Worm (Caenorhabditis elegans): Measurements from ENCODE around the gene cuc-1.

Gene cuc-1

DNA sequence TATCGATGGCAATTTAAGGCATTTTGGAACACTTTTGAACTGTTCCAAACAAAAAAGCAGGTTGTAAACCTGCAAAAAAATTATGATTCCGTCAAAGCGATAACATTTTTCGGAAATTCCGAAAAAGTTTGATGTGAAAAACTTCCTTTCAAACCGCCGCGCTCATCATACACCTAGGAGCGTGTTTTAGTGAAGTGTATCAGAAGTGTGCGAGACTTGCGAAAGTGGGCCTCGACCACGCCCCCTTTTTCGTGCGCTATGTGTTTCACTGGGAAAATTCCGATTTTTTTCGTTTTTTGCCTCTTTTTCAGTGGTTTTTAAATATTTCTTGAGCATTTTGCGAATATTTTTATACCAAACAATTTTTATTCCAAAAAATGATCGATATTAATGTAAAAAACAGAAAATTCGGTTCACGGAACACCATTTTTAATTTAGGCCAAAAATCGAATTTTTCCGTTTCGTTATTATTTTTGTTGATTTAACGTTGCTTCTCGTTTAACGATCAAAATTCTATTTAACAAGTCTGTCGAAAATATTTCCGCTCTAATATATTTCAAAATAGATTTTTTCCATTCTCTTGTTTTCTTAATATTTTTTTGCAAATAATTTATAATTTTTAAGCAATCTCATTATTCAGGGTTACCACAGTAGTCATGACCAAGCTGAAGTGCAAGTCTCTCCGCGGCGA, 6.1 kb downstream of the cuc-1 start, which contains the start of gene rpl-35 (continued):
- TF ChIP-seq ceh-28 (tag; optimal IDR thresholded peaks at IDR 0.05) (peak; percentile 97), pqm-1 (tag; optimal IDR thresholded peaks at IDR 0.05) (peak; percentile 98), ceh-82 (tag; optimal IDR thresholded peaks at IDR 0.05) (peak; percentile 99), hmg-11 (tag; optimal IDR thresholded peaks at IDR 0.05) (peak; percentile 95), zag-1 (tag; optimal IDR thresholded peaks at IDR 0.05) (peak; percentile 93), nhr-11 (tag; optimal IDR thresholded peaks at IDR 0.05) (peak; percentile 99), jun-1 (tag; optimal IDR thresholded peaks at IDR 0.05) (peak; percentile 99), fos-1 (tag; optimal IDR thresholded peaks at IDR 0.05) (peak; percentile 97), nhr-77 (tag; optimal IDR thresholded peaks at IDR 0.05) (peak; percentile 96), unc-39 (tag; optimal IDR thresholded peaks at IDR 0.05) (peak; percentile 53), eor-1 (tag; optimal IDR thresholded peaks at IDR 0.05) (no peak), lsy-12 (tag; optimal IDR thresholded peaks at IDR 0.05) (peak; percentile 100), ceh-16 (tag; optimal IDR thresholded peaks at IDR 0.05) (peak; percentile 82), fkh-10 (GFP tag; optimal IDR thresholded peaks at IDR 0.05) (peak; percentile 99)

DNA sequence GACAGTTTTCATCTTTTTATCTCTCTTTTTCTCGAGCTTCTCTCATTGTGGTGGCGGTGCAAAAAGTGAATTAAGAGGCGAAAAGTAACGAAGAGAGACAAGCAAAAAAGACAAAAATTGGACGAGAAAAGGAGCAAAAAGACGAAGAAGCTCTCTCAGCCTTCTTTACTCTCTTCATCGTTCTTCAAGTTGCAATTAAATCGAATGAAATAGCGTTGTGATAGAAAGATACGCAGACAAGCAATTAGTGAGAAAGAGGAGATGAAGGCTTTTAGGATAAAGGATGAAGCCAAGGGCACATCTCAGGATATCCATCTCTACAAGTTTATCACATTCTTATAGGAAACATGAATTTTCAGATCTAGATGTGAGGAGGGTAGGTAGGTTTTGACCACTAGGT, 12.6 kb downstream of the cuc-1 start:
- TF ChIP-seq nfya-1 (tag; optimal IDR thresholded peaks at IDR 0.05; ENCODE audit: insufficient read depth) (peak; percentile 29), egl-5 (tag; optimal IDR thresholded peaks at IDR 0.05) (peak; percentile 6), fkh-10 (GFP tag; optimal IDR thresholded peaks at IDR 0.05) (no peak), fos-1 (tag; optimal IDR thresholded peaks at IDR 0.05) (no peak), nhr-77 (tag; optimal IDR thresholded peaks at IDR 0.05) (no peak), elt-3 (tag; optimal IDR thresholded peaks at IDR 0.05) (no peak), aly-2 (tag; optimal IDR thresholded peaks at IDR 0.05) (no peak), pha-4 (tag; optimal IDR thresholded peaks at IDR 0.05) (no peak)

DNA sequence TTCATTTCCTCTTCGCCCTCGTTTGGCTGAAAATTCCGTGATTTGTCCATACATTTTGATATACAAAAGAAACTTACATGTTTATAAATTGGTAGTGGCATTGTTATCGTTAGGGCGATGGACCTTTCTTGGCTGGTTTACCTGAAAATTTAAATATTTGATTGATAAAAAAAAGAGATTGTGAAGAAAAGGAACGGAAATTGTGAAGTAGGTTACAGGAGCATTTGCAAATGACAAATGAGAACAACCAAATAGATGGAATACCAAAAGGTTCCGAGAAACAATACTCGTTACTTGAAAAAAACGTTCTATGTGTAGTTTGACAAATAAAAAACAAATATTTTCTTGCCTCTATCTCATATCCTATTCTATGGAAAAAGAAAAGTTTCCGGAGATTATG, 17.2 kb downstream of the cuc-1 start, which contains the start of gene ZK652.8:
Gene ZK652.8 (minus strand): TSS at position 101 of the 400 bp plus-strand sequence.
- no peak for TF ChIP-seq pqm-1 (tag; optimal IDR thresholded peaks at IDR 0.05)

DNA sequence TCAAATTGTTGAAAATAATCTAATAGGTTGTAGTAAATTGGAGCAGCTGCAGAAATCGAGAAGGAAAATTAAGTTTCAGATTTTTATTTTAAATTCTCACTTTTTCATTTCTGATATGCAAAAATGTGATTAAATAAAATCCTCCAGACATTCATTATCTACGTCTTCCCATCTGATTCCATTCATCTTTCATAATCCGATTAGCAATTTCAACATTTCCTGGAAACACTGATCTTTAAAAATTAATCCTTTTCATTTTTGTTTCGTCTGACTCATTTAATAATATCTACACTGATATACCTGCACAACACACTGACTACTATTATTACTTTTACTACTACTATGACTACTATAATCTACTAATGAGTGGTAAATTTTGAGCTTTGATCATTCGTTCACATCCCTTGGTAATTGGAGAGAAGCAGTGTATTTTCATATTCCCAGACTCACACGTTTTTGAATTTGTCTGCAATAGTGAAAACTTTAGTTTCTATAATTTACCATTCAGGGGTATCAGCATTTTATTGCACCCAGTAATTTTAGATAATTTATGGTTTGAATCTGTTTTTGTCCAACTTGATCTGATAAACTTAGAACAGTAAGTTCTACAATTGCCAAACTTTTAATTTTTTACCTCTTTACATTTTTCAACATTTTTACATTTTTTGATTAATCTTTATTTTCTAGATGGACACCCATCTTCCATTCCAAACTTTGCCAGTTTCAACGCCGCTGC, 21.7 kb downstream of the cuc-1 start, which contains the start of gene ceh-23:
Gene ceh-23 (plus strand): TSS at position 686 of the 736 bp plus-strand sequence.
- TF ChIP-seq daf-12 (tag; optimal IDR thresholded peaks at IDR 0.05) = no peak
- TF ChIP-seq ztf-11 (tag; optimal IDR thresholded peaks at IDR 0.05) = no peak
- no peak for TF ChIP-seq elt-2 (tag; optimal IDR thresholded peaks at IDR 0.05)
- TF ChIP-seq nhr-67 (tag; optimal IDR thresholded peaks at IDR 0.05) = no peak
- TF ChIP-seq tbx-2 (tag; optimal IDR thresholded peaks at IDR 0.05) = no peak
- no peak for TF ChIP-seq unc-39 (tag; optimal IDR thresholded peaks at IDR 0.05)
- no peak for TF ChIP-seq mml-1 (tag; optimal IDR thresholded peaks at IDR 0.05)
- no peak for TF ChIP-seq ceh-28 (tag; optimal IDR thresholded peaks at IDR 0.05)
- TF ChIP-seq sea-2 (GFP tag; optimal IDR thresholded peaks at IDR 0.05) = no peak
- no peak for TF ChIP-seq lin-39 (tag; optimal IDR thresholded peaks at IDR 0.05)
- TF ChIP-seq nhr-25 (tag; optimal IDR thresholded peaks at IDR 0.05) = no peak

DNA sequence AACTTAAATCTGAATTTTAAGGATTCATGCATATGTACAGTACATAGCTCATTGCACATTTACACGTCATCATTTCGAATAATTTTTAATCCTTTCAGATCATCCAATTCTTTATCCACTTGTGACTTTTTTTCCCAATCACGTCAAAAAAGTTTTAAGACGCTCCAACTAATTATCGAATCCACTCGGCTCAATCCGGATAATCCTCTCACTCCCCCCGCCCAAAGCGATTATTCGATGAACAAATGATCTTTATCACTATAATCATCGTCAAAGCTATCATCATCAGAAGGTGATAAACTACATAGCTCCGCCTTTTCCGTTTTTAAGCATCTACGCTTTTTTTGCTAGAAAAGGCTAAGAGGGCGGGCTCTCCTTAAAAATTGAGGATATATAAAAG, 23.2 kb downstream of the cuc-1 start:
- no peak for TF ChIP-seq fkh-10 (GFP tag; optimal IDR thresholded peaks at IDR 0.05)
- no peak for TF ChIP-seq mml-1 (tag; optimal IDR thresholded peaks at IDR 0.05)
- no peak for TF ChIP-seq nhr-11 (tag; optimal IDR thresholded peaks at IDR 0.05)
- no peak for TF ChIP-seq nhr-23 (tag; optimal IDR thresholded peaks at IDR 0.05)
- no peak for TF ChIP-seq elt-1 (tag; optimal IDR thresholded peaks at IDR 0.05)
- no peak for TF ChIP-seq eor-1 (tag; optimal IDR thresholded peaks at IDR 0.05)
- TF ChIP-seq elt-2 (tag; optimal IDR thresholded peaks at IDR 0.05) = no peak
- no peak for TF ChIP-seq fos-1 (tag; optimal IDR thresholded peaks at IDR 0.05)

DNA sequence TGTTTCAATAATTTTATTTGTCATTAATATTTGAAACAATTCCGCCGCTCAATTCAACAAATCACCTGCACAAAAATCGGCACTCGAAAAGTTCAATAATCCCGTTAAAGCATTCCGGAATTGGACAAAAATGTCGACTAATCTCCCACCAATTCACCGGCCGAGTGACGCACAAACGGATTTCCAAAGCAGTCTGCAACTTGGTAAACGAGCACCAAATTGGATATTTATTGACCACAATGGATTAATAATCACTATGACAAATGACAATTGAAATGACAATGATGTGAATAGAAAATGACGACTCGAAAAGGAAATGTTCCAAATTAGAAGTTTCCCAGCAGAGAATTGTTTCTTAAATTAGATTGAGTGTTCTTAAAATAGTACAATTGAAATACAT, 25.1 kb downstream of the cuc-1 start:
- TF ChIP-seq nhr-25 (tag; optimal IDR thresholded peaks at IDR 0.05) = no peak
- TF ChIP-seq nhr-43 (tag; optimal IDR thresholded peaks at IDR 0.05; ENCODE audit: poor library complexity, severe bottlenecking) = no peak
- TF ChIP-seq nhr-11 (tag; optimal IDR thresholded peaks at IDR 0.05) = no peak
- TF ChIP-seq sea-2 (GFP tag; optimal IDR thresholded peaks at IDR 0.05) = no peak
- no peak for TF ChIP-seq lsy-12 (tag; optimal IDR thresholded peaks at IDR 0.05)
- no peak for TF ChIP-seq elt-1 (tag; optimal IDR thresholded peaks at IDR 0.05)
- no peak for TF ChIP-seq jun-1 (tag; optimal IDR thresholded peaks at IDR 0.05)
- TF ChIP-seq egl-5 (tag; optimal IDR thresholded peaks at IDR 0.05) = no peak
- no peak for TF ChIP-seq ceh-28 (tag; optimal IDR thresholded peaks at IDR 0.05)
- TF ChIP-seq elt-3 (tag; optimal IDR thresholded peaks at IDR 0.05) = no peak
- no peak for TF ChIP-seq mdl-1 (tag; optimal IDR thresholded peaks at IDR 0.05)
- no peak for TF ChIP-seq elt-2 (tag; optimal IDR thresholded peaks at IDR 0.05)
- no peak for TF ChIP-seq nhr-76 (tag; optimal IDR thresholded peaks at IDR 0.05)
- no peak for TF ChIP-seq ztf-4 (tag; optimal IDR thresholded peaks at IDR 0.05)

Data from whole organism, L3 larva.